Fruit fly (Drosophila melanogaster) whole organism, prepupa: ENCODE data around the gene Usp8.

ENCODE experiments used
- Blimp-1 ChIP-seq: fragments of 200-800 bp; sonication (Bioruptor generic); optimal IDR thresholded peaks from 3 replicates; lab custom pipeline; 2017; ENCODE audit warnings: missing biosample characterization, missing genetic modification characterization, mild to moderate bottlenecking, moderate library complexity, missing genetic modification reagents
- CG10631 ChIP-seq: fragments of 200-800 bp; sonication (Bioruptor generic); optimal IDR thresholded peaks from 2 replicates; lab custom pipeline; 2016; ENCODE audit warnings: missing biosample characterization, missing genetic modification characterization
- CG10669 ChIP-seq: fragments of 200-800 bp; sonication (Bioruptor generic); optimal IDR thresholded peaks from 3 replicates; lab custom pipeline; 2018; ENCODE audit warnings: missing biosample characterization, mild to moderate bottlenecking, missing genetic modification characterization, moderate library complexity
- CG11294 ChIP-seq: fragments of 200-800 bp; sonication (Bioruptor generic); IDR thresholded peaks from 2 replicates; pipeline ENCODE4 v1.3.6; 2022; ENCODE audit warnings: missing biosample characterization, missing genetic modification characterization
- CG1621 ChIP-seq: fragments of 200-800 bp; sonication (Bioruptor generic); optimal IDR thresholded peaks from 3 replicates; lab custom pipeline; 2018; ENCODE audit warnings: missing biosample characterization, mild to moderate bottlenecking, missing genetic modification characterization
- CG3032 ChIP-seq: fragments of 200-800 bp; optimal IDR thresholded peaks from 2 replicates; lab custom pipeline; 2019; ENCODE audit warnings: missing biosample characterization, mild to moderate bottlenecking, missing genetic modification characterization, moderate library complexity
- CG34406 ChIP-seq: fragments of 200-800 bp; sonication (Bioruptor generic); optimal IDR thresholded peaks from 3 replicates; lab custom pipeline; 2016; ENCODE audit warnings: missing biosample characterization, missing genetic modification characterization
- CG3919 ChIP-seq: fragments of 200-800 bp; sonication (Bioruptor generic); optimal IDR thresholded peaks from 3 replicates; lab custom pipeline; 2016; ENCODE audit warnings: missing biosample characterization, missing genetic modification characterization
- CG6163 ChIP-seq: fragments of 200-800 bp; sonication (Bioruptor generic); IDR thresholded peaks from 3 replicates; pipeline ENCODE4 v1.3.6; 2022; ENCODE audit warnings: missing biosample characterization, missing genetic modification characterization
- CG6792 ChIP-seq: fragments of 200-800 bp; sonication (Bioruptor generic); optimal IDR thresholded peaks from 3 replicates; lab custom pipeline; 2016; ENCODE audit warnings: missing biosample characterization, missing genetic modification characterization
- CG6808 ChIP-seq: fragments of 200-800 bp; sonication (Bioruptor generic); optimal IDR thresholded peaks from 3 replicates; lab custom pipeline; 2017; ENCODE audit warnings: missing biosample characterization, missing genetic modification characterization, mild to moderate bottlenecking, moderate library complexity, missing genetic modification reagents
- CG6854 ChIP-seq: fragments of 200-800 bp; sonication (Bioruptor generic); optimal IDR thresholded peaks from 2 replicates; lab custom pipeline; 2017; ENCODE audit warnings: missing biosample characterization, mild to moderate bottlenecking, missing genetic modification characterization
- CG7368 ChIP-seq: fragments of 200-800 bp; sonication (Bioruptor generic); optimal IDR thresholded peaks from 3 replicates; lab custom pipeline; 2016; ENCODE audit warnings: missing biosample characterization, missing genetic modification characterization
- CG8319 ChIP-seq: fragments of 200-800 bp; sonication (Bioruptor generic); optimal IDR thresholded peaks from 3 replicates; lab custom pipeline; 2016; ENCODE audit warnings: missing biosample characterization, missing genetic modification characterization
- Eip75B ChIP-seq: fragments of 200-800 bp; sonication (Bioruptor generic); optimal IDR thresholded peaks from 3 replicates; lab custom pipeline; 2016; ENCODE audit warnings: missing biosample characterization, missing genetic modification characterization
- Eip78C ChIP-seq: fragments of 200-800 bp; sonication (Bioruptor generic); peaks from one replicate; lab custom pipeline; 2016; ENCODE audit warnings: missing biosample characterization, missing genetic modification characterization
- Eip93F ChIP-seq: fragments of 200-800 bp; sonication (Bioruptor generic); optimal IDR thresholded peaks from 2 replicates; lab custom pipeline; 2016; ENCODE audit warnings: missing biosample characterization, mild to moderate bottlenecking, missing genetic modification characterization
- Ets21C ChIP-seq: fragments of 200-800 bp; sonication (Bioruptor generic); optimal IDR thresholded peaks from 3 replicates; lab custom pipeline; 2016; ENCODE audit warnings: missing biosample characterization, missing genetic modification characterization
- Ets96B ChIP-seq: fragments of 200-800 bp; optimal IDR thresholded peaks from 2 replicates; lab custom pipeline; 2019; ENCODE audit warnings: missing biosample characterization, mild to moderate bottlenecking, missing genetic modification characterization, moderate library complexity
- Hr38 ChIP-seq: sonication (Bioruptor generic); optimal IDR thresholded peaks from 2 replicates; lab custom pipeline; 2016; ENCODE audit warnings: missing biosample characterization, missing genetic modification characterization
- Lpt ChIP-seq: fragments of 200-800 bp; sonication (Bioruptor generic); optimal IDR thresholded peaks from 3 replicates; lab custom pipeline; 2016; ENCODE audit warnings: missing biosample characterization, missing genetic modification characterization
- Met ChIP-seq: fragments of 200-800 bp; sonication (Bioruptor generic); optimal IDR thresholded peaks from 3 replicates; lab custom pipeline; 2016; ENCODE audit warnings: missing biosample characterization, missing genetic modification characterization
- Sox14 ChIP-seq: fragments of 200-800 bp; sonication (Bioruptor generic); optimal IDR thresholded peaks from 3 replicates; lab custom pipeline; 2016; ENCODE audit warnings: missing biosample characterization, missing genetic modification characterization
- Sox15 ChIP-seq: fragments of 200-800 bp; sonication (Bioruptor generic); optimal IDR thresholded peaks from 3 replicates; lab custom pipeline; 2016; ENCODE audit warnings: missing biosample characterization, missing genetic modification characterization
- acj6 ChIP-seq: fragments of 200-800 bp; sonication (Bioruptor generic); optimal IDR thresholded peaks from 3 replicates; lab custom pipeline; 2016; ENCODE audit warnings: missing biosample characterization, missing genetic modification characterization
- eg ChIP-seq: fragments of 200-800 bp; sonication (Bioruptor generic); IDR thresholded peaks from 3 replicates; pipeline ENCODE4 v1.3.6; 2022; ENCODE audit warnings: missing biosample characterization, missing genetic modification characterization
- esn ChIP-seq: fragments of 200-800 bp; sonication (Bioruptor generic); optimal IDR thresholded peaks from 2 replicates; lab custom pipeline; 2016; ENCODE audit warnings: missing biosample characterization, mild to moderate bottlenecking, missing genetic modification characterization, moderate library complexity
- fd59A ChIP-seq: fragments of 200-800 bp; sonication (Bioruptor generic); optimal IDR thresholded peaks from 2 replicates; lab custom pipeline; 2017; ENCODE audit warnings: missing biosample characterization, mild to moderate bottlenecking, missing genetic modification characterization, missing genetic modification reagents
- fd85E ChIP-seq: fragments of 200-800 bp; sonication (Bioruptor generic); optimal IDR thresholded peaks from 3 replicates; lab custom pipeline; 2016; ENCODE audit warnings: missing biosample characterization, missing genetic modification characterization
- lz ChIP-seq: fragments of 200-800 bp; sonication (Bioruptor generic); optimal IDR thresholded peaks from 3 replicates; lab custom pipeline; 2016; ENCODE audit warnings: missing biosample characterization, missing genetic modification characterization
- salr ChIP-seq, 2 experiments: fragments of 200-800 bp; sonication (Bioruptor generic); optimal IDR thresholded peaks; 3 replicates each; lab custom pipeline; 2016 to 2018; ENCODE audit warnings: missing biosample characterization in 2 of 2, missing genetic modification characterization in 2 of 2, mild to moderate bottlenecking in 1 of 2
- spab ChIP-seq: fragments of 200-800 bp; sonication (Bioruptor generic); optimal IDR thresholded peaks from 2 replicates; lab custom pipeline; 2017; ENCODE audit warnings: missing biosample characterization, mild to moderate bottlenecking, missing genetic modification characterization, missing genetic modification reagents
- ss ChIP-seq, 2 experiments: fragments of 200-800 bp; sonication (Bioruptor generic); optimal IDR thresholded peaks; 2 replicates in 1 of 2; 3 replicates in 1 of 2; lab custom pipeline; 2017 to 2018; ENCODE audit warnings: mild to moderate bottlenecking in 2 of 2, missing biosample characterization in 2 of 2, missing genetic modification characterization in 2 of 2, moderate library complexity in 1 of 2
- svp ChIP-seq: fragments of 200-800 bp; sonication (Bioruptor generic); peaks from one replicate; lab custom pipeline; 2016; ENCODE audit warnings: missing biosample characterization, missing genetic modification characterization
- topi ChIP-seq: fragments of 200-800 bp; sonication (Bioruptor generic); optimal IDR thresholded peaks from 3 replicates; lab custom pipeline; 2016; ENCODE audit warnings: missing biosample characterization, missing genetic modification characterization
- vri ChIP-seq: fragments of 200-800 bp; sonication (Bioruptor generic); optimal IDR thresholded peaks from 3 replicates; lab custom pipeline; 2016; ENCODE audit warnings: missing biosample characterization, mild to moderate bottlenecking, missing genetic modification characterization

Gene Usp8

DNA sequence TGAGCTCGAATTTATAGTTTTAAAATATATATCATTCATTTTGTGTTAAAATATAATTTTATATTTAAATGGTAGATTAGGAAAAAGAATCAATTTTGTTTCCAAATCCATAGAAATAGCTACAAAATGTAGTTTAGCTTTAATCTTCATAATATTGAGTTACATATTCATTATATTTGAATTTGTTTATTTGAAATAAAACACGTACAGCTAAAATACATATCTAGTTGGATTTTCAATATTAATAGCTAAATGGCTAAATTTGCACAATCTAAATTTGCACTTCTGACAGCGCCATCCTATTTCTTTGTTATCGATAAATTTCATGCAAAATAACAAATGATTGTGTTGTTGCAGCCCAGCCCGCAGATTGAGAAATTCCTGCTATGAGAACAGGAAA is at the start of gene Usp8:
Gene Usp8 (plus strand): TSS at position 312 of the 400 bp plus-strand sequence.
- TF ChIP-seq CG3032 (peak; percentile 25), CG6792 (GFP tag; lab: Kevin White, UChicago) (peak; percentile 9), CG8319 (GFP tag; lab: Kevin White, UChicago) (no peak), CG11294 (GFP tag; lab: Robert Waterston, UW) (no peak), esn (peak; percentile 45)

- TF ChIP-seq svp (GFP tag; lab: Kevin White, UChicago) = peak; percentile 81
- no peak for TF ChIP-seq fd59A (GFP tag; lab: Kevin White, UChicago)
Measured at dm6 chr3R:21084979-21085378, 49.1 kb upstream of the Usp8 start.

dm6 chr3R:21089416-21089815 is 44.6 kb upstream of the Usp8 start:
- TF ChIP-seq CG6163 = peak; percentile 72
- TF ChIP-seq acj6 = no peak
- TF ChIP-seq CG1621 = no peak
- TF ChIP-seq ss (GFP tag; optimal IDR thresholded peaks at IDR 0.05; lab: Kevin White, UChicago) = peak in 1 of 2 experiments; percentile 57
- no peak for TF ChIP-seq Ets96B (tag; lab: Kevin White, UChicago)
- no peak for TF ChIP-seq CG3919 (GFP tag; lab: Kevin White, UChicago)
- TF ChIP-seq lz (GFP tag; lab: Kevin White, UChicago) = peak; percentile 3
- TF ChIP-seq Eip78C = peak; percentile 87
- peak; percentile 52 for TF ChIP-seq CG10669
- peak; percentile 35 for TF ChIP-seq fd59A (GFP tag; lab: Kevin White, UChicago)
- peak; percentile 24 for TF ChIP-seq spab
- peak; percentile 24 for TF ChIP-seq Blimp-1 (GFP tag; lab: Kevin White, UChicago)
- TF ChIP-seq CG3032 = no peak
- peak; percentile 42 for TF ChIP-seq CG34406
- no peak for TF ChIP-seq Sox15 (GFP tag; lab: Kevin White, UChicago)
- no peak for TF ChIP-seq Hr38
- TF ChIP-seq salr (GFP tag; optimal IDR thresholded peaks at IDR 0.05; lab: Kevin White, UChicago) = peak in 1 of 2 experiments; percentile 30
- no peak for TF ChIP-seq CG10631 (GFP tag; lab: Kevin White, UChicago)
- TF ChIP-seq Sox14 (GFP tag; lab: Kevin White, UChicago) = peak; percentile 13
- TF ChIP-seq CG7368 (GFP tag; lab: Kevin White, UChicago) = peak; percentile 58
- peak; percentile 23 for TF ChIP-seq CG6808 (GFP tag; lab: Kevin White, UChicago)
- TF ChIP-seq vri = peak; percentile 18
- peak; percentile 56 for TF ChIP-seq CG6854 (GFP tag; lab: Kevin White, UChicago)
- TF ChIP-seq Met (GFP tag; lab: Kevin White, UChicago) = no peak
- peak; percentile 41; the same call in 2 of the 3 replicates for TF ChIP-seq eg (GFP tag; lab: Robert Waterston, UW)
- TF ChIP-seq CG8319 (GFP tag; lab: Kevin White, UChicago) = peak; percentile 3
- TF ChIP-seq CG11294 (GFP tag; lab: Robert Waterston, UW) = no peak
- peak; percentile 48 for TF ChIP-seq esn
- peak; percentile 43 for TF ChIP-seq CG6792 (GFP tag; lab: Kevin White, UChicago)
- peak; percentile 51 for TF ChIP-seq topi (GFP tag; lab: Kevin White, UChicago)
- no peak for TF ChIP-seq Lpt (GFP tag; lab: Kevin White, UChicago)
- TF ChIP-seq svp (GFP tag; lab: Kevin White, UChicago) = peak; percentile 22
- TF ChIP-seq Eip93F (GFP tag; lab: Kevin White, UChicago) = no peak
- peak; percentile 13 for TF ChIP-seq Eip75B (GFP tag; lab: Kevin White, UChicago)
- TF ChIP-seq Ets21C (GFP tag; lab: Kevin White, UChicago) = no peak

dm6 chr3R:21090230-21091021 is 43.6 kb upstream of the Usp8 start:
- TF ChIP-seq fd85E (GFP tag; lab: Kevin White, UChicago) = no peak
- TF ChIP-seq Eip78C = peak; percentile 23
- TF ChIP-seq svp (GFP tag; lab: Kevin White, UChicago) = peak; percentile 63
